Fruit fly (Drosophila melanogaster): ENCODE results near the gene okr.

DNA sequence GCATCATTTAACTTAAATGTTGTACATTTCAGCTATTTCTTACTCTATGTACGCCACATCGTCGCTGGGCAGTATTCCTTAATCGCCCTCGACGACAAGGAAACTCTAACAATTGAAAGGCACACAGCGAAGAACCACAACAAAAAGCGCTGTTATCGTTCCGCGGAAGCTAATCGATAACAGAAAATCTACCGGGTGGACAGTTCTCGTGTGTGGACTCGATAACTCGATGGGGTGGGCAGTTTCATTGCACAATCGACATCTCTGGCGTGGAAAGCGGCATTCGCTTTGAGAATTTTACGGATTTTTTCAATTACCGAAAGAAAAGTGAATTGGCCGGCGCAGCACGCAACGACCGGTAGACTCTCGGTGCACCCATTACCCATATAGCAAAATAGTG, 30.4 kb upstream of the okr start, which contains the start of the genes alpha4GT1 and Prp40:
- TF ChIP-seq Dip2 (GFP tag; IDR thresholded peaks at IDR 0.05), result no peak
- no peak for TF ChIP-seq CG7745 (tag; optimal IDR thresholded peaks at IDR 0.05)
- no peak for TF ChIP-seq Max (GFP tag; optimal IDR thresholded peaks at IDR 0.05)
- TF ChIP-seq chif (GFP tag; optimal IDR thresholded peaks at IDR 0.05), result no peak
- no peak for TF ChIP-seq CG43689 (GFP tag; IDR thresholded peaks at IDR 0.05)
- TF ChIP-seq CG16779 (GFP tag; IDR thresholded peaks at IDR 0.05), result no peak
